Worm (Caenorhabditis elegans) whole organism, L1 larva: ENCODE data around the gene B0507.1.

ENCODE experiments used
- C04F5.9 ChIP-seq: sonication (generic microtip); optimal IDR thresholded peaks from 2 replicates; lab custom pipeline; 2016; ENCODE audit warnings: missing genetic modification characterization, missing compliant biosample characterization
- C16A3.4 ChIP-seq: fragments of 150-350 bp; optimal IDR thresholded peaks from 2 replicates; lab custom pipeline; 2014; ENCODE audit warnings: missing biosample characterization, missing genetic modification characterization
- C34B4.2 ChIP-seq: sonication (generic microtip); optimal IDR thresholded peaks from 2 replicates; lab custom pipeline; 2017; ENCODE audit warnings: mild to moderate bottlenecking, missing genetic modification characterization, missing compliant biosample characterization
- F16B12.6 ChIP-seq: fragments of 150-350 bp; optimal IDR thresholded peaks from 2 replicates; lab custom pipeline; 2014; ENCODE audit warnings: missing biosample characterization, missing genetic modification characterization
- Y116A8C.19 ChIP-seq: sonication (generic microtip); optimal IDR thresholded peaks from 2 replicates; lab custom pipeline; 2016; ENCODE audit warnings: missing compliant biosample characterization, missing genetic modification characterization, borderline replicate concordance
- aha-1 ChIP-seq: fragments of 150-350 bp; optimal IDR thresholded peaks from 2 replicates; lab custom pipeline; 2014; ENCODE audit warnings: missing biosample characterization, missing genetic modification characterization
- ama-1 ChIP-seq: fragments of 150-350 bp; optimal IDR thresholded peaks from 2 replicates; lab custom pipeline; 2014
- blmp-1 ChIP-seq: fragments of 150-350 bp; optimal IDR thresholded peaks from 2 replicates; lab custom pipeline; 2014; ENCODE audit warnings: missing biosample characterization, missing genetic modification characterization
- ceh-63 ChIP-seq: fragments of 200-800 bp; sonication (Bioruptor generic); optimal IDR thresholded peaks from 2 replicates; lab custom pipeline; 2018; ENCODE audit warnings: mild to moderate bottlenecking, missing genetic modification characterization, missing compliant biosample characterization
- ceh-82 ChIP-seq, 3 experiments: fragments of 150-350 bp in 1 of 3; sonication (generic microtip) in 2 of 3; optimal IDR thresholded peaks; 2 replicates each; lab custom pipeline; 2014 to 2017; ENCODE audit warnings: missing biosample characterization in 3 of 3, missing genetic modification characterization in 3 of 3
- ces-1 ChIP-seq: fragments of 150-350 bp; optimal IDR thresholded peaks from 2 replicates; lab custom pipeline; 2014; ENCODE audit warnings: missing biosample characterization, missing genetic modification reagents, missing genetic modification characterization
- dpl-1 ChIP-seq, 3 experiments: fragments of 150-350 bp in 2 of 3; sonication (generic microtip) in 1 of 3; optimal IDR thresholded peaks; 2 replicates each; lab custom pipeline; 2014 to 2017; ENCODE audit warnings: missing biosample characterization in 3 of 3, missing genetic modification characterization in 3 of 3, missing genetic modification reagents in 3 of 3
- dsc-1 ChIP-seq: sonication (generic microtip); optimal IDR thresholded peaks from 2 replicates; lab custom pipeline; 2016; ENCODE audit warnings: mild to moderate bottlenecking, missing genetic modification characterization, missing compliant biosample characterization
- efl-1 ChIP-seq, 4 experiments: fragments of 150-350 bp; optimal IDR thresholded peaks in 3 of 4; peaks in 1 of 4; 1 replicate in 1 of 4; 2 replicates in 3 of 4; lab custom pipeline; 2014; ENCODE audit warnings: missing biosample characterization in 2 of 4, missing genetic modification characterization in 2 of 4, missing genetic modification reagents in 2 of 4
- egl-13 ChIP-seq: sonication (generic microtip); optimal IDR thresholded peaks from 2 replicates; lab custom pipeline; 2016; ENCODE audit warnings: missing genotype, missing genetic modification reagents, missing genetic modification characterization, missing compliant biosample characterization
- egl-27 ChIP-seq, 2 experiments: fragments of 150-350 bp in 1 of 2; sonication (generic microtip); optimal IDR thresholded peaks; 3 replicates each; lab custom pipeline; 2017 to 2018; ENCODE audit warnings: missing biosample characterization in 2 of 2, missing genetic modification characterization in 2 of 2, missing genetic modification reagents in 2 of 2
- elt-2 ChIP-seq: sonication (generic microtip); optimal IDR thresholded peaks from 2 replicates; lab custom pipeline; 2016; ENCODE audit warnings: missing genetic modification characterization, mild to moderate bottlenecking, inconsistent platforms, missing compliant biosample characterization, missing genetic modification reagents
- ets-5 ChIP-seq: fragments of 200-800 bp; sonication (Bioruptor generic); IDR thresholded peaks from 2 replicates; pipeline ENCODE4 v1.3.6; 2022; ENCODE audit warnings: missing genetic modification characterization, missing compliant biosample characterization
- fkh-10 ChIP-seq: sonication (generic microtip); optimal IDR thresholded peaks from 2 replicates; lab custom pipeline; 2017; ENCODE audit warnings: missing biosample characterization, missing genetic modification reagents, missing genetic modification characterization
- fkh-4 ChIP-seq: sonication (generic microtip); optimal IDR thresholded peaks from 2 replicates; lab custom pipeline; 2016; ENCODE audit warnings: missing compliant biosample characterization, missing genetic modification characterization, borderline replicate concordance
- fkh-8 ChIP-seq: sonication (generic microtip); optimal IDR thresholded peaks from 2 replicates; lab custom pipeline; 2016; ENCODE audit warnings: mild to moderate bottlenecking, missing genetic modification characterization, missing compliant biosample characterization
- isw-1 ChIP-seq: fragments of 200-800 bp; sonication (Bioruptor generic); IDR thresholded peaks from 2 replicates; pipeline ENCODE4 v1.3.6; 2022; ENCODE audit warnings: missing genetic modification characterization, missing compliant biosample characterization
- lin-13 ChIP-seq: fragments of 150-350 bp; optimal IDR thresholded peaks from 2 replicates; lab custom pipeline; 2014; ENCODE audit warnings: missing biosample characterization, missing genetic modification reagents, missing genetic modification characterization
- lin-14 ChIP-seq: fragments of 200-800 bp; sonication (Bioruptor generic); optimal IDR thresholded peaks from 2 replicates; lab custom pipeline; 2018; ENCODE audit warnings: mild to moderate bottlenecking, missing genetic modification characterization, moderate library complexity, missing compliant biosample characterization
- lin-15B ChIP-seq: fragments of 150-350 bp; sonication (generic microtip); optimal IDR thresholded peaks from 3 replicates; lab custom pipeline; 2014; ENCODE audit warnings: missing biosample characterization, missing genetic modification characterization
- lin-35 ChIP-seq, 2 experiments: fragments of 150-350 bp; optimal IDR thresholded peaks; 2 replicates each; lab custom pipeline; 2014; ENCODE audit warnings: missing biosample characterization in 2 of 2, missing genetic modification characterization in 2 of 2, missing genetic modification reagents in 2 of 2
- mab-9 ChIP-seq: fragments of 200-800 bp; sonication (Bioruptor generic); IDR thresholded peaks from 2 replicates; pipeline ENCODE4 v1.3.6; 2022; ENCODE audit warnings: missing genetic modification reagents, missing genetic modification characterization, missing compliant biosample characterization
- mdl-1 ChIP-seq, 2 experiments: fragments of 150-350 bp; optimal IDR thresholded peaks; 2 replicates each; lab custom pipeline; 2014 to 2017; ENCODE audit warnings: missing biosample characterization in 2 of 2, missing genetic modification characterization in 2 of 2, inconsistent platforms in 1 of 2
- mep-1 ChIP-seq: fragments of 150-350 bp; optimal IDR thresholded peaks from 2 replicates; lab custom pipeline; 2014; ENCODE audit warnings: missing biosample characterization, missing genetic modification characterization
- nhr-11 ChIP-seq: fragments of 150-350 bp; optimal IDR thresholded peaks from 2 replicates; lab custom pipeline; 2014; ENCODE audit warnings: missing biosample characterization, missing genetic modification characterization
- nhr-12 ChIP-seq: sonication (generic microtip); optimal IDR thresholded peaks from 2 replicates; lab custom pipeline; 2017; ENCODE audit warnings: missing biosample characterization, missing genetic modification characterization
- nhr-19 ChIP-seq: fragments of 200-800 bp; sonication (Bioruptor generic); conservative IDR thresholded peaks from 2 replicates; pipeline ENCODE4 v1.3.6; 2022; ENCODE audit warnings: missing genetic modification characterization, missing compliant biosample characterization
- nhr-47 ChIP-seq: sonication (generic microtip); optimal IDR thresholded peaks from 2 replicates; lab custom pipeline; 2016; ENCODE audit warnings: mild to moderate bottlenecking, missing genetic modification characterization, moderate library complexity, missing compliant biosample characterization
- nhr-71 ChIP-seq: sonication (generic microtip); optimal IDR thresholded peaks from 2 replicates; lab custom pipeline; 2016; ENCODE audit warnings: mild to moderate bottlenecking, missing genetic modification characterization, moderate library complexity, missing compliant biosample characterization
- nhr-76 ChIP-seq: sonication (generic microtip); optimal IDR thresholded peaks from 2 replicates; lab custom pipeline; 2017; ENCODE audit warnings: missing biosample characterization, missing genetic modification characterization
- nhr-77 ChIP-seq: fragments of 150-350 bp; optimal IDR thresholded peaks from 2 replicates; lab custom pipeline; 2014; ENCODE audit warnings: missing biosample characterization, missing genetic modification characterization
- nhr-85 ChIP-seq: sonication (generic microtip); peaks from one replicate; lab custom pipeline; 2016; ENCODE audit warnings: missing genetic modification characterization, inconsistent platforms, missing compliant biosample characterization
- nhr-90 ChIP-seq: sonication (generic microtip); optimal IDR thresholded peaks from 2 replicates; lab custom pipeline; 2016; ENCODE audit warnings: mild to moderate bottlenecking, missing genetic modification characterization, missing compliant biosample characterization; ENCODE audit not compliant: poor library complexity
- pag-3 ChIP-seq: sonication (generic microtip); optimal IDR thresholded peaks from 2 replicates; lab custom pipeline; 2017; ENCODE audit warnings: missing genetic modification characterization, mild to moderate bottlenecking, missing compliant biosample characterization, antibody characterized with exemption, borderline replicate concordance; ENCODE audit not compliant: insufficient read depth
- skn-1 ChIP-seq: fragments of 150-350 bp; optimal IDR thresholded peaks from 2 replicates; lab custom pipeline; 2014; ENCODE audit warnings: missing biosample characterization, missing genetic modification characterization
- snpc-4 ChIP-seq: fragments of 150-350 bp; optimal IDR thresholded peaks from 2 replicates; lab custom pipeline; 2014; ENCODE audit warnings: missing biosample characterization, missing genetic modification characterization
- sup-37 ChIP-seq: fragments of 200-800 bp; sonication (Bioruptor generic); optimal IDR thresholded peaks from 2 replicates; lab custom pipeline; 2018; ENCODE audit warnings: mild to moderate bottlenecking, missing genetic modification characterization, missing compliant biosample characterization
- swsn-7 ChIP-seq: sonication (generic microtip); optimal IDR thresholded peaks from 2 replicates; lab custom pipeline; 2016; ENCODE audit warnings: missing genetic modification characterization, missing compliant biosample characterization
- tlp-1 ChIP-seq: fragments of 150-350 bp; optimal IDR thresholded peaks from 2 replicates; lab custom pipeline; 2014; ENCODE audit warnings: missing biosample characterization, missing genetic modification characterization
- unc-30 ChIP-seq: sonication (generic microtip); optimal IDR thresholded peaks from 2 replicates; lab custom pipeline; 2017; ENCODE audit warnings: missing biosample characterization, missing genetic modification characterization
- unc-62 ChIP-seq: fragments of 150-350 bp; optimal IDR thresholded peaks from 2 replicates; lab custom pipeline; 2014; ENCODE audit warnings: missing biosample characterization, missing genetic modification reagents, missing genetic modification characterization
- xbp-1 ChIP-seq: sonication (generic microtip); optimal IDR thresholded peaks from 2 replicates; lab custom pipeline; 2016; ENCODE audit warnings: missing genetic modification characterization, missing compliant biosample characterization
- zag-1 ChIP-seq: fragments of 150-350 bp; optimal IDR thresholded peaks from 2 replicates; lab custom pipeline; 2014; ENCODE audit warnings: missing biosample characterization, missing genetic modification characterization
- ztf-4 ChIP-seq: fragments of 150-350 bp; optimal IDR thresholded peaks from 2 replicates; lab custom pipeline; 2014; ENCODE audit warnings: missing biosample characterization, missing genetic modification characterization

Gene B0507.1

ce11 chrV:8771599-8771998 lies 4.8 kb upstream of the B0507.1 start, which contains the start of gene srx-115:
Gene srx-115, plus strand, starts transcription at chrV:8771899.
- TF ChIP-seq nhr-47 (tag; lab: Kevin White, UChicago) (no peak), unc-30 (tag; lab: Kevin White, UChicago) (no peak), nhr-19 (GFP tag; lab: Robert Waterston, UW) (no peak), fkh-8 (tag; lab: Kevin White, UChicago) (no peak), aha-1 (tag; lab: Kevin White, UChicago) (no peak), mab-9 (GFP tag; lab: Robert Waterston, UW) (no peak), mdl-1 (tag; optimal IDR thresholded peaks at IDR 0.05; lab: Kevin White, UChicago) (no peak), skn-1 (tag; lab: Kevin White, UChicago) (no peak), nhr-90 (tag; lab: Kevin White, UChicago) (no peak), egl-27 (tag; optimal IDR thresholded peaks at IDR 0.05; lab: Kevin White, UChicago) (no peak), fkh-4 (no peak), lin-15B (tag; lab: Kevin White, UChicago) (no peak), xbp-1 (no peak), ces-1 (no peak), egl-13 (tag; lab: Kevin White, UChicago) (no peak), dsc-1 (tag; lab: Kevin White, UChicago) (no peak), sup-37 (GFP tag; lab: Kevin White, UChicago) (no peak), Y116A8C.19 (no peak)

DNA sequence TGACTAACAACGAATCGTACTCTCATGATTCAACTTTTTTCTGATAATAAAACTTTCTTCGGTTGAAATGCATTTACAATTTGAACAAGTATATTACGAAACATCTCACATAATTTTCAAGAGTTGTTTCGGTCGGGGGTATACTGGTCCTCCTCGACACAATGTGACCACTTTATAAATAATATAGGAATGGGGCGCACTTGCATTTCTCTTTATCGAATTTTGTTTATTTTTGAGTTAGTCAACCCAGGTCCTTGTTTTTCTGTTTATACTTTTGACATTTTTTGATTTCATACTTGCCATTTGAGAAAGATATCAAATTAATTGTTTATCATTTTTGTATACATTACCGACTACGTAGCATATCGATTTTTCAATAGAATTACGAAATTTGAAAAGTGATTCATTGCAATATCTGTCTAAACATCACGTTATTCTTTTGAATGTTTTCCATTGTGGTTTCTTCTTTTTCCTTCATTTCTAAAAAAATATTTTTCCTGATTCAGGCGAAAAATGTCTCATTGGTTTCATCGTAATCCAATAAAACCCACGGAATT lies 2.5 kb upstream of the B0507.1 start, which contains the start of gene B0507.2:
Gene B0507.2, plus strand, starts transcription at position 507 of the 557 bp plus-strand sequence.
- peak; percentile 6 for TF ChIP-seq elt-2 (tag; lab: Kevin White, UChicago)
- no peak for TF ChIP-seq nhr-85 (tag; lab: Kevin White, UChicago)
- no peak for TF ChIP-seq isw-1 (GFP tag; lab: Robert Waterston, UW)
- TF ChIP-seq C04F5.9: no peak
- no peak for TF ChIP-seq ztf-4 (tag; lab: Kevin White, UChicago)
- no peak for TF ChIP-seq blmp-1 (tag; lab: Kevin White, UChicago)
- no peak for TF ChIP-seq egl-13 (tag; lab: Kevin White, UChicago)
- TF ChIP-seq lin-13 (GFP tag; lab: Kevin White, UChicago): no peak
- peak; percentile 43 for TF ChIP-seq skn-1 (tag; lab: Kevin White, UChicago)
- TF ChIP-seq Y116A8C.19: no peak
- no peak for TF ChIP-seq nhr-12 (tag; lab: Kevin White, UChicago)
- TF ChIP-seq nhr-71: peak; percentile 1
- TF ChIP-seq nhr-11 (tag; lab: Kevin White, UChicago): no peak
- TF ChIP-seq C16A3.4 (tag; lab: Kevin White, UChicago): peak; percentile 5
- TF ChIP-seq aha-1 (tag; lab: Kevin White, UChicago): no peak
- TF ChIP-seq sup-37 (GFP tag; lab: Kevin White, UChicago): no peak
- no peak for TF ChIP-seq fkh-4
- TF ChIP-seq swsn-7: no peak
- no peak for TF ChIP-seq snpc-4 (tag; lab: Kevin White, UChicago)
- no peak for TF ChIP-seq fkh-10 (GFP tag; lab: Kevin White, UChicago)
- peak in 1 of 3 experiments; percentile 16 for TF ChIP-seq ceh-82 (tag; optimal IDR thresholded peaks at IDR 0.05; lab: Kevin White, UChicago)
- TF ChIP-seq ama-1 (lab: Kevin White, UChicago): no peak
- TF ChIP-seq C34B4.2 (tag; lab: Kevin White, UChicago): no peak
- no peak for TF ChIP-seq nhr-77 (tag; lab: Kevin White, UChicago)
- peak; percentile 68 for TF ChIP-seq lin-14 (GFP tag; lab: Kevin White, UChicago)
- TF ChIP-seq ceh-63 (GFP tag; lab: Kevin White, UChicago): no peak
- TF ChIP-seq fkh-8 (tag; lab: Kevin White, UChicago): no peak
- no peak for TF ChIP-seq unc-62 (GFP tag; lab: Kevin White, UChicago)
- TF ChIP-seq nhr-76 (tag; lab: Kevin White, UChicago): no peak
- TF ChIP-seq ets-5 (GFP tag; lab: Robert Waterston, UW): no peak
- TF ChIP-seq dpl-1 (GFP tag; optimal IDR thresholded peaks at IDR 0.05; lab: Kevin White, UChicago): peak in 1 of 3 experiments; percentile 38
- no peak for TF ChIP-seq mep-1
- no peak for TF ChIP-seq zag-1 (tag; lab: Kevin White, UChicago)
- TF ChIP-seq pag-3 (tag; lab: Kevin White, UChicago): no peak
- TF ChIP-seq F16B12.6 (tag; lab: Kevin White, UChicago): no peak
- no peak for TF ChIP-seq tlp-1 (tag; lab: Kevin White, UChicago)
- peak; percentile 16 to 24 for TF ChIP-seq lin-35 (GFP tag; optimal IDR thresholded peaks at IDR 0.05; lab: Kevin White, UChicago)
- TF ChIP-seq nhr-90 (tag; lab: Kevin White, UChicago): no peak
- no peak for TF ChIP-seq dsc-1 (tag; lab: Kevin White, UChicago)
- peak in 1 of 2 experiments; percentile 7 for TF ChIP-seq efl-1 (optimal IDR thresholded peaks at IDR 0.05; lab: Kevin White, UChicago)
- TF ChIP-seq efl-1 (GFP tag; optimal IDR thresholded peaks at IDR 0.05 in 1 of 2; lab: Kevin White, UChicago): no peak
